Worm (Caenorhabditis elegans): ENCODE results near the gene str-205.
"Not testable (repeated sequence)": the region's sequence is repeated elsewhere in the genome, so short reads cannot be mapped to it uniquely, and the experiment has no call there.

Gene str-205

DNA sequence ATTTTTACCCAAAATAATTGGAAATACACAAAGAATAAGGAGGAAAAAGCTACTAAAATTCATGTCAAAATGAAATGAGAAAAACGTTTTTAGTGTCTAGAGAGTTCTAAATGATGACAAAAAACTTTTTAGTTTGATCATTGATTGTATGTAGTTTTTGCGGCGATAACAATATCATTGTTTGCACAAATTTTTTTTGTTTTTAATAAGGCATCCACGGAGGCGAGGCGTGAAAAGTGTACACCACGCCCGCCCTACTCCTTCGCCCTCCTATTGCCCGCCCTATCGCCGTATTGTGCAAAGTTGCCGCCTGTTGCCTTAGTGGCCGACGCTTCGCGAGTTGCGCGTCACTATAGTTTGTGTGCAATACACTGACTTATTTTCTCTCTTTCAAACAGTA is 29.7 kb downstream of the str-205 start, which contains the start of gene ugt-10:
Gene ugt-10 (minus strand): TSS at position 101 of the 400 bp plus-strand sequence.
- TF ChIP-seq skn-1, mdl-1, nhr-76 (tag; optimal IDR thresholded peaks at IDR 0.05): not testable (repeated sequence)

DNA sequence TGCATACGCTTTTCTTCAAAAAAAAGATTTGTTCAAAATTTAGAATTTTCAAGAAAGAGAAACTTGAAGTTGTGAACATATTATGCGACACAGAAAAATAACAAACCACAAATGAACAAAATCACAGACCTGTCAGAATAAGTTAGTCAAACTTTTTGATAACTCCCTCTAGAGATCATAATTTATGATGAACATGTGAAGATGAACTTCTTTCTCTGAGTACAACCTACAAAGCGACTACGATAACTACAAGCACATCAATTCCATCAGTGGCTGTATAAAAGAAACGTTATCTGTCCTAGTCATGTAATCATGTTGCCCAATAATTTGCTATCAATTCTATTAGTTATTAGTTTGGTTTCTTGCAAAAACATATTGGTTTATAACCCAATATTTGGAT is 34.0 kb downstream of the str-205 start, which contains the start of gene ugt-9:
Gene ugt-9 (plus strand): TSS at position 305 of the 400 bp plus-strand sequence.
- TF ChIP-seq nhr-25 (tag; optimal IDR thresholded peaks at IDR 0.05) (peak; percentile 16), sea-2 (GFP tag; optimal IDR thresholded peaks at IDR 0.05) (no peak)

DNA sequence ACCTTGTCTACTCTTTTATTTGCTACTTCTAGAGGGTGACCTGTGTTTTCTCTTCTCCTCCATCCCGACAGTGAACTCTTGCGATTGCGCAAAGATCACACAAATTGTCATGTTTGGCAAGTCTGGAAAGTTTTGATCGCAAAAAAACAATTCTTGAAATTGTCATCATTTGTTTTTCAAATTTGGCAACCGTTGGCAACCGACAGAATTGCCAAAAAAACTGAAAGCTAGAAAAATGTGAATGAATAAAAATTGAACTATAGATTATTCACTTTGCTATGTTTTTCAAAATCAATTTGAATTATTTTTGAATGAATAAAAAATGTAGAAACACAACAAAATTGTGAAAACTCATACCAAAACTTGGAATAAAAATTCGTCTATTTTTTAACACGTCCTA is 34.8 kb downstream of the str-205 start, which contains the start of gene ugt-11:
Gene ugt-11 (minus strand): TSS at position 101 of the 400 bp plus-strand sequence.
- TF ChIP-seq ama-1 (optimal IDR thresholded peaks at IDR 0.05) (no peak), tbx-2 (tag; optimal IDR thresholded peaks at IDR 0.05) (no peak), lsy-12 (tag; optimal IDR thresholded peaks at IDR 0.05) (no peak), lin-39 (tag; optimal IDR thresholded peaks at IDR 0.05) (no peak), sea-2 (GFP tag; optimal IDR thresholded peaks at IDR 0.05) (no peak), unc-62 (GFP tag; optimal IDR thresholded peaks at IDR 0.05) (no peak), mdl-1 (tag; optimal IDR thresholded peaks at IDR 0.05) (no peak), hmg-11 (tag; optimal IDR thresholded peaks at IDR 0.05) (no peak), ceh-82 (tag; optimal IDR thresholded peaks at IDR 0.05) (no peak), ztf-11 (tag; optimal IDR thresholded peaks at IDR 0.05) (no peak), nhr-11 (tag; optimal IDR thresholded peaks at IDR 0.05) (no peak), eor-1 (tag; optimal IDR thresholded peaks at IDR 0.05) (no peak), pqm-1 (tag; optimal IDR thresholded peaks at IDR 0.05) (no peak)

DNA sequence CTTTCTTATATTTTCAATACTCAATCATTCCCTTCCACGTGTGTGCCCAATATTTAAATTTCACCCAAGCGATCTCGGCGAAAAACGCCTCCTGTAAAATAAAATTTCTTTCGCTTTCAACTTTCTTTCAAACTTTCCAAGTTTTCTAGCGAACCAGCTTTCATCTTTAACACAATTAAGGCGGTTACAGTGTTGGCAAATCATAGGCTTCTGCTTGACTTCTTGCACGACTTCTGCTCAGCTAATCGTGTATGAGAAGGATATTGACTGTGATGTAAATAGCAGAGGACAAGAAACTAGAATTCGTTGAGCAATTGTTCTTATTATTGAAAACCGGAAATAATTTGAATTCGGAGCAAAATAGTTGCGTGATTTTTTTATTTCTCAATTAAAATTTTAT is 38.4 kb downstream of the str-205 start:
- TF ChIP-seq snpc-4 (tag; optimal IDR thresholded peaks at IDR 0.05) = no peak
- TF ChIP-seq fkh-10 (GFP tag; optimal IDR thresholded peaks at IDR 0.05) = no peak
- TF ChIP-seq aly-2 (tag; optimal IDR thresholded peaks at IDR 0.05) = no peak
- TF ChIP-seq ama-1 (optimal IDR thresholded peaks at IDR 0.05) = no peak
- no peak for TF ChIP-seq nhr-67 (tag; optimal IDR thresholded peaks at IDR 0.05)
- TF ChIP-seq unc-62 (GFP tag; optimal IDR thresholded peaks at IDR 0.05) = no peak
- TF ChIP-seq nhr-25 (tag; optimal IDR thresholded peaks at IDR 0.05) = no peak
- no peak for TF ChIP-seq tbx-2 (tag; optimal IDR thresholded peaks at IDR 0.05)
- TF ChIP-seq nhr-28 (tag; optimal IDR thresholded peaks at IDR 0.05) = no peak
- TF ChIP-seq unc-39 (tag; optimal IDR thresholded peaks at IDR 0.05) = no peak
- TF ChIP-seq ZK546.5 (tag; optimal IDR thresholded peaks at IDR 0.05) = no peak
- no peak for TF ChIP-seq skn-1 (tag; optimal IDR thresholded peaks at IDR 0.05)
- no peak for TF ChIP-seq nhr-237 (tag; optimal IDR thresholded peaks at IDR 0.05)
- TF ChIP-seq nhr-43 (tag; optimal IDR thresholded peaks at IDR 0.05; ENCODE audit: poor library complexity, severe bottlenecking) = no peak
- no peak for TF ChIP-seq elt-2 (tag; optimal IDR thresholded peaks at IDR 0.05)
- no peak for TF ChIP-seq ceh-82 (tag; optimal IDR thresholded peaks at IDR 0.05)
- TF ChIP-seq pha-4 (tag; optimal IDR thresholded peaks at IDR 0.05) = no peak

DNA sequence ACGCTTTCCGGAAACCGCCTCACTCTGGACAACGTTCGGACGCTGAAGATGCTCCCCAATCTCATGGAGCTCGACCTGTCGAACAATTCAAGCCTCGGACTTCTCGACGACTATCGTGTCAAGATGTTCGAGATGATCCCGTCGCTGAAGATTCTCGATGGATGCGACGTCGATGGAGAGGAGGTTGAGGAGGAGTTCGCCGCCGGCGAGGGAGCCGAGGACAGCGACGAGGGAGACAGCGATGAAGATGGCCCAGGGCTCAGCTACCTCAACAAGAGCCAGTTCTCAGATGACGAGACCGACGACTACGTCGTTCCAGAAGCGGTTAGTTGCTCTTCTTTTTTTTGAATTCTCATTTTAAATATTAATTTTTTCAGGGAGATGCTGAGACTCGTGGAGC is 39.0 kb downstream of the str-205 start:
- no peak for TF ChIP-seq fos-1 (tag; optimal IDR thresholded peaks at IDR 0.05)
- TF ChIP-seq nhr-237 (tag; optimal IDR thresholded peaks at IDR 0.05) = no peak
- no peak for TF ChIP-seq ZK546.5 (tag; optimal IDR thresholded peaks at IDR 0.05)
- no peak for TF ChIP-seq aly-2 (tag; optimal IDR thresholded peaks at IDR 0.05)
- TF ChIP-seq elt-2 (tag; optimal IDR thresholded peaks at IDR 0.05) = no peak
- TF ChIP-seq nhr-77 (tag; optimal IDR thresholded peaks at IDR 0.05) = no peak
- TF ChIP-seq unc-62 (GFP tag; optimal IDR thresholded peaks at IDR 0.05) = no peak
- TF ChIP-seq ztf-11 (tag; optimal IDR thresholded peaks at IDR 0.05) = no peak
- no peak for TF ChIP-seq hmg-11 (tag; optimal IDR thresholded peaks at IDR 0.05)
- no peak for TF ChIP-seq nhr-23 (tag; optimal IDR thresholded peaks at IDR 0.05)
- TF ChIP-seq zag-1 (tag; optimal IDR thresholded peaks at IDR 0.05) = no peak
- no peak for TF ChIP-seq fkh-2 (tag; optimal IDR thresholded peaks at IDR 0.05)
- no peak for TF ChIP-seq nhr-43 (tag; optimal IDR thresholded peaks at IDR 0.05; ENCODE audit: poor library complexity, severe bottlenecking)
- no peak for TF ChIP-seq egl-27 (tag; optimal IDR thresholded peaks at IDR 0.05)
- TF ChIP-seq eor-1 (tag; optimal IDR thresholded peaks at IDR 0.05) = no peak
- TF ChIP-seq elt-3 (tag; optimal IDR thresholded peaks at IDR 0.05) = no peak

Data from whole organism, L3 larva.